Fruit fly (Drosophila melanogaster) whole organism: ENCODE measurements around the gene msd5.

Experiments used
- Dll ChIP-seq: fragments of >200 bp; optimal IDR thresholded peaks from 2 replicates; lab custom pipeline; 2017
- pan ChIP-seq: fragments of >200 bp; optimal IDR thresholded peaks from 2 replicates; lab custom pipeline; 2017
- psq ChIP-seq: fragments of >200 bp; optimal IDR thresholded peaks from 2 replicates; lab custom pipeline; 2017

- no peak for TF ChIP-seq psq (lab: Kevin White, UChicago)
- no peak for TF ChIP-seq pan (lab: Kevin White, UChicago)
- TF ChIP-seq Dll (lab: Kevin White, UChicago) = no peak
Measured at dm6 chr3L:1323136-1323535, 9.8 kb downstream of the msd5 start.
